Fruit fly (Drosophila melanogaster): Measurements from ENCODE around the gene Asciz.

Asciz gene

dm6 chr3L:3192912-3193311 lies 26.9 kb upstream of the Asciz start, which contains the start of gene Hsp83 (continued):
- peak; percentile 95 for TF ChIP-seq shn (GFP tag; optimal IDR thresholded peaks at IDR 0.05)
- peak; percentile 74 for TF ChIP-seq CG4360 (GFP tag; IDR thresholded peaks at IDR 0.05)
- TF ChIP-seq CG11504 (tag; optimal IDR thresholded peaks at IDR 0.05) = peak; percentile 85
- peak; percentile 73 for TF ChIP-seq z (GFP tag; IDR thresholded peaks at IDR 0.05)
- peak; percentile 95 for TF ChIP-seq NK7.1 (GFP tag; optimal IDR thresholded peaks at IDR 0.05)
- TF ChIP-seq usp (GFP tag; optimal IDR thresholded peaks at IDR 0.05) = no peak
- peak; percentile 88 for TF ChIP-seq HLH54F (GFP tag; optimal IDR thresholded peaks at IDR 0.05)
- no peak for TF ChIP-seq h (optimal IDR thresholded peaks at IDR 0.05)
- TF ChIP-seq Dip2 (GFP tag; IDR thresholded peaks at IDR 0.05) = no peak
- peak; percentile 60 for TF ChIP-seq CG9215 (GFP tag; IDR thresholded peaks at IDR 0.05)
- TF ChIP-seq CG16813 (GFP tag; IDR thresholded peaks at IDR 0.05; ENCODE audit: partially characterized antibody) = no peak
- TF ChIP-seq Nf-YC (tag; optimal IDR thresholded peaks at IDR 0.05) = peak; percentile 86
- peak; percentile 88 for TF ChIP-seq CG3847 (GFP tag; IDR thresholded peaks at IDR 0.05)
- TF ChIP-seq CTCF (GFP tag; optimal IDR thresholded peaks at IDR 0.05) = peak; percentile 80
- TF ChIP-seq CG17802 (tag; optimal IDR thresholded peaks at IDR 0.05) = peak; percentile 86
- peak; percentile 97 for TF ChIP-seq CG7271 (tag; optimal IDR thresholded peaks at IDR 0.05)
- TF ChIP-seq CG4820 (GFP tag; optimal IDR thresholded peaks at IDR 0.05) = peak; percentile 76
- TF ChIP-seq grau (tag; optimal IDR thresholded peaks at IDR 0.05) = peak; percentile 90
- no peak; the same call in 1 of the 3 replicates for TF ChIP-seq CG34224 (GFP tag; IDR thresholded peaks at IDR 0.05; ENCODE audit: partially characterized antibody)
- peak; percentile 92 for TF ChIP-seq seq (GFP tag; IDR thresholded peaks at IDR 0.05)
- no peak for TF ChIP-seq tll (GFP tag; optimal IDR thresholded peaks at IDR 0.05)
- TF ChIP-seq CG2889 (GFP tag; IDR thresholded peaks at IDR 0.05) = peak; percentile 81
- peak; percentile 100 for TF ChIP-seq CG34376 (GFP tag; optimal IDR thresholded peaks at IDR 0.05)
- TF ChIP-seq H2.0 (GFP tag; IDR thresholded peaks at IDR 0.05) = peak; percentile 87
- TF ChIP-seq GATAe (GFP tag; conservative IDR thresholded peaks at IDR 0.05) = no peak; the same call in 1 of the 2 replicates
- peak; percentile 88 for TF ChIP-seq Six4 (GFP tag; optimal IDR thresholded peaks at IDR 0.05)
- peak; percentile 85 for TF ChIP-seq CG4282 (GFP tag; optimal IDR thresholded peaks at IDR 0.05)
- TF ChIP-seq vnd (GFP tag; IDR thresholded peaks at IDR 0.05; ENCODE audit: partially characterized antibody) = no peak
- TF ChIP-seq pan (optimal IDR thresholded peaks at IDR 0.05) = no peak
- peak in 1 of 2 experiments; percentile 92 for TF ChIP-seq pan (GFP tag; optimal IDR thresholded peaks at IDR 0.05 in 1 of 2, IDR thresholded peaks at IDR 0.05 in 1 of 2)
- TF ChIP-seq HHEX (GFP tag; optimal IDR thresholded peaks at IDR 0.05) = peak; percentile 99
- peak; percentile 96 for TF ChIP-seq CG17385 (GFP tag; optimal IDR thresholded peaks at IDR 0.05)
- TF ChIP-seq Fer3 (tag; optimal IDR thresholded peaks at IDR 0.05) = peak; percentile 98
- TF ChIP-seq mirr (GFP tag; optimal IDR thresholded peaks at IDR 0.05) = peak; percentile 100
- no peak for TF ChIP-seq inv (GFP tag; IDR thresholded peaks at IDR 0.05; ENCODE audit: partially characterized antibody)
- TF ChIP-seq CG2202 (tag; optimal IDR thresholded peaks at IDR 0.05) = peak; percentile 94
- peak; percentile 58; the same call in 1 of the 2 replicates for TF ChIP-seq gt (GFP tag; IDR thresholded peaks at IDR 0.05)
- peak; percentile 41; the same call in 1 of the 2 replicates for TF ChIP-seq wor (GFP tag; IDR thresholded peaks at IDR 0.05)
- TF ChIP-seq CG12071 (GFP tag; optimal IDR thresholded peaks at IDR 0.05) = peak; percentile 99
- TF ChIP-seq abd-A (tag; optimal IDR thresholded peaks at IDR 0.05) = no peak
- TF ChIP-seq Usf (GFP tag; optimal IDR thresholded peaks at IDR 0.05) = peak; percentile 65
- TF ChIP-seq eyg (GFP tag; optimal IDR thresholded peaks at IDR 0.05) = peak; percentile 97
- TF ChIP-seq CG30431 (GFP tag; optimal IDR thresholded peaks at IDR 0.05) = peak; percentile 89
- TF ChIP-seq CG31388 (GFP tag; optimal IDR thresholded peaks at IDR 0.05) = peak; percentile 58
- no peak for TF ChIP-seq hkb (optimal IDR thresholded peaks at IDR 0.05)
- TF ChIP-seq hkb (GFP tag; IDR thresholded peaks at IDR 0.05) = peak; percentile 96
- peak; percentile 88 for TF ChIP-seq dmrt99B (tag; optimal IDR thresholded peaks at IDR 0.05)
- no peak for TF ChIP-seq Sin3A (optimal IDR thresholded peaks at IDR 0.05)
- peak; percentile 98 for TF ChIP-seq CG11723 (GFP tag; optimal IDR thresholded peaks at IDR 0.05)
- TF ChIP-seq vvl (GFP tag; IDR thresholded peaks at IDR 0.05) = peak; percentile 97
- TF ChIP-seq nerfin-1 (tag; optimal IDR thresholded peaks at IDR 0.05) = peak; percentile 94
- peak; percentile 72 for TF ChIP-seq CG13424 (tag; optimal IDR thresholded peaks at IDR 0.05)
